Fruit fly (Drosophila melanogaster) whole organism, adult: ENCODE measurements around the gene pod1.

Experiments used
- CG11617 ChIP-seq: fragments of 200-800 bp; sonication (Bioruptor generic); optimal IDR thresholded peaks from 2 replicates; lab custom pipeline; 2017; ENCODE audit warnings: mild to moderate bottlenecking, missing biosample characterization, missing genetic modification reagents, missing genetic modification characterization
- CG12768 ChIP-seq: fragments of 200-800 bp; sonication (Bioruptor generic); optimal IDR thresholded peaks from 2 replicates; lab custom pipeline; 2017; ENCODE audit warnings: missing biosample characterization, missing genetic modification characterization, mild to moderate bottlenecking, moderate library complexity, missing genetic modification reagents
- CG14711 ChIP-seq: fragments of 200-800 bp; sonication (Bioruptor generic); optimal IDR thresholded peaks from 2 replicates; lab custom pipeline; 2018; ENCODE audit warnings: missing biosample characterization, mild to moderate bottlenecking, missing genetic modification characterization, moderate library complexity
- CG1620 ChIP-seq: fragments of 200-800 bp; sonication (Bioruptor generic); optimal IDR thresholded peaks from 2 replicates; lab custom pipeline; 2016; ENCODE audit warnings: missing biosample characterization, missing genetic modification characterization
- CG33017 ChIP-seq: fragments of 200-800 bp; sonication (Bioruptor generic); optimal IDR thresholded peaks from 2 replicates; lab custom pipeline; 2018; ENCODE audit warnings: missing biosample characterization, mild to moderate bottlenecking, missing genetic modification characterization, moderate library complexity
- CG5204 ChIP-seq: fragments of 200-800 bp; sonication (Bioruptor generic); optimal IDR thresholded peaks from 2 replicates; lab custom pipeline; 2016; ENCODE audit warnings: missing biosample characterization, missing genetic modification characterization
- CG7045 ChIP-seq: fragments of 200-800 bp; sonication (Bioruptor generic); optimal IDR thresholded peaks from 2 replicates; lab custom pipeline; 2017; ENCODE audit warnings: missing biosample characterization, mild to moderate bottlenecking, missing genetic modification characterization
- CG7101 ChIP-seq: fragments of 200-800 bp; sonication (Bioruptor generic); optimal IDR thresholded peaks from 2 replicates; lab custom pipeline; 2018; ENCODE audit warnings: missing biosample characterization, mild to moderate bottlenecking, missing genetic modification characterization, moderate library complexity
- Clk ChIP-seq: fragments of 200-800 bp; sonication (Bioruptor generic); optimal IDR thresholded peaks from 2 replicates; lab custom pipeline; 2017; ENCODE audit warnings: missing biosample characterization, missing genetic modification characterization
- Crg-1 ChIP-seq: fragments of 200-800 bp; sonication (Bioruptor generic); optimal IDR thresholded peaks from 2 replicates; lab custom pipeline; 2016; ENCODE audit warnings: missing biosample characterization, missing genetic modification characterization
- Hr96 ChIP-seq: fragments of 200-800 bp; sonication (Bioruptor generic); optimal IDR thresholded peaks from 2 replicates; lab custom pipeline; 2016; ENCODE audit warnings: missing biosample characterization, missing genetic modification characterization
- Mnt ChIP-seq: fragments of 200-800 bp; sonication (Bioruptor generic); optimal IDR thresholded peaks from 2 replicates; lab custom pipeline; 2016; ENCODE audit warnings: missing biosample characterization, mild to moderate bottlenecking, missing genetic modification characterization
- bab1 ChIP-seq: fragments of 200-800 bp; sonication (Bioruptor generic); optimal IDR thresholded peaks from 3 replicates; lab custom pipeline; 2019; ENCODE audit warnings: missing biosample characterization, mild to moderate bottlenecking, missing genetic modification characterization, moderate library complexity
- cic ChIP-seq: fragments of 200-800 bp; sonication (Bioruptor generic); optimal IDR thresholded peaks from 2 replicates; lab custom pipeline; 2017; ENCODE audit warnings: missing biosample characterization, mild to moderate bottlenecking, missing genetic modification characterization, moderate library complexity
- cnc ChIP-seq, 2 experiments: fragments of >200 bp; optimal IDR thresholded peaks; 2 replicates each; lab custom pipeline; 2017
- kay ChIP-seq: fragments of 200-800 bp; sonication (Bioruptor generic); peaks from one replicate; lab custom pipeline; 2016; ENCODE audit warnings: missing biosample characterization, missing genetic modification characterization, borderline replicate concordance
- ovo ChIP-seq: fragments of 200-800 bp; sonication (Bioruptor generic); optimal IDR thresholded peaks from 2 replicates; lab custom pipeline; 2016; ENCODE audit warnings: missing biosample characterization, missing genetic modification characterization
- pad ChIP-seq: fragments of 200-800 bp; sonication (Bioruptor generic); optimal IDR thresholded peaks from 3 replicates; lab custom pipeline; 2017; ENCODE audit warnings: missing biosample characterization, missing genetic modification characterization, mild to moderate bottlenecking, moderate library complexity, missing genetic modification reagents
- tj ChIP-seq: fragments of 200-800 bp; sonication (Bioruptor generic); optimal IDR thresholded peaks from 3 replicates; lab custom pipeline; 2017; ENCODE audit warnings: missing biosample characterization, mild to moderate bottlenecking, missing genetic modification characterization, moderate library complexity
- toe ChIP-seq: fragments of 200-800 bp; sonication (Bioruptor generic); optimal IDR thresholded peaks from 2 replicates; lab custom pipeline; 2016; ENCODE audit warnings: missing biosample characterization, missing genetic modification characterization

Gene pod1

DNA sequence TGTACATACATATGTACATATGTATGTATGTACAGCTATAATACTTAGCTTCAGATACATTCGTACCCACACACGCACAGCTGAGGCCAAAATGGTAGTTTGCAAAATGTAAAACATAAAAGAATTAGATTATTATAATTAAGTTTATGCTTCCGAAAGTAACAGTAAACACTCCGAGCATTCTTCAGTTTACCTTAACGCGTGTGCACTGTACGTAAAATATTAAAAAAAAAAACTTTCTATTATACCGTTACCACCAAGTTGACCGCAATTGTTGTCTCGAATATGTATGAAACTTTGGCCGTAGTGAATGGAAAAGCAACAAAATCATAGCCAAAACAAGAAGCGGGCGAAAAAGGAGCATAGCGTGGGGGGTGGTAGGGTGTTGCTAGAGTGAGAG lies 51.1 kb downstream of the pod1 start:
- peak; percentile 35 for TF ChIP-seq CG7101 (tag; lab: Kevin White, UChicago)
- no peak for TF ChIP-seq cic (GFP tag; lab: Kevin White, UChicago)
- no peak for TF ChIP-seq cnc (optimal IDR thresholded peaks at IDR 0.05; lab: Kevin White, UChicago)
- no peak for TF ChIP-seq CG1620
- no peak for TF ChIP-seq CG5204 (GFP tag; lab: Kevin White, UChicago)
- no peak for TF ChIP-seq Crg-1
- TF ChIP-seq Mnt: no peak
- TF ChIP-seq CG7045: peak; percentile 8
- peak; percentile 35 for TF ChIP-seq CG14711 (tag; lab: Kevin White, UChicago)
- TF ChIP-seq Clk (GFP tag; lab: Kevin White, UChicago): no peak
- TF ChIP-seq pad (GFP tag; lab: Kevin White, UChicago): no peak
- no peak for TF ChIP-seq CG11617 (GFP tag; lab: Kevin White, UChicago)
- no peak for TF ChIP-seq Hr96 (GFP tag; lab: Kevin White, UChicago)
- no peak for TF ChIP-seq tj (GFP tag; lab: Kevin White, UChicago)
- no peak for TF ChIP-seq CG12768 (GFP tag; lab: Kevin White, UChicago)
- no peak for TF ChIP-seq ovo (GFP tag; lab: Kevin White, UChicago)
- TF ChIP-seq CG33017: peak; percentile 34
- no peak for TF ChIP-seq kay (GFP tag; lab: Kevin White, UChicago)
- no peak for TF ChIP-seq toe
- TF ChIP-seq bab1 (GFP tag; lab: Kevin White, UChicago): peak; percentile 19

DNA sequence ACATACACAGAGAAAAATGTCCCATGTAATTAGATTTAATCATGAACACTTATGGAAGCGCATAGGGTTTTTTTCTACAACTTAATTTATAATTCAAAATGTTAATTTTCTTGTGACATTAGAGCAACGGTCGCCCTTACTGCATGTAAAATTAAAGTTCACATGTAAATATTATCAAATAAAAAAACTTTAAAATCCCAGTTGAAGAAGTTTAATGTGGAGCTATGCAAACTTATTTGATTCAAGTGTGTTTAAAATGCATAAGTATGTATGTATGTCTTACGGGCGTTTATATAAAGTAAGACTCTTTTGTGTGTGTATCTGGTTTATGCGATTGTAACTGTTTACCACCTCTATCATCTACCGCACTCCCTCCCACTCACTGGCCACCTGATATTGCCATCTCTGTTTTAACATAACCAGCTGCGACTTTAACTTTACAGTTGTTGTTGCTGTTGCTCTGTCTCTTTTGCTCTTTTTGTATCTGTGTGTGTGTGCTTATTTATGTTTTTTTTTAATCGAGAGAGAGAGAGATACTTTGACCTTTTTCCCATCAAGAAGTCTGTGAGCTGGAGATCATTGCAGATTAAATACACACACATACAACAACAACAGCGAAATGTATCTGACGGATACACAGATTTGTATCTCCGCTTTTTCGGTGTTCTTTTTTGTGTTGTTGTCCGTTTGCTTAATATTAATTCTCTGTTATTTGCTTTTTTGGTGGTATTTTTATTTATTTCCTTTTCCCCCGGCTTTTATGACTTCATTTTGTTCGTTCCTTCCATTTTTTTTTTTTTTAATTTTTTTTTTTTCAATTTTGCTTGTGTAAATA lies 52.1 kb downstream of the pod1 start:
- peak; percentile 32 for TF ChIP-seq tj (GFP tag; lab: Kevin White, UChicago)
- TF ChIP-seq Clk (GFP tag; lab: Kevin White, UChicago): no peak
- peak; percentile 16 for TF ChIP-seq Mnt
- no peak for TF ChIP-seq CG1620
- peak; percentile 90 for TF ChIP-seq bab1 (GFP tag; lab: Kevin White, UChicago)
- no peak for TF ChIP-seq cic (GFP tag; lab: Kevin White, UChicago)
- peak; percentile 37 for TF ChIP-seq CG5204 (GFP tag; lab: Kevin White, UChicago)
- peak; percentile 13 for TF ChIP-seq CG11617 (GFP tag; lab: Kevin White, UChicago)
- TF ChIP-seq CG7101 (tag; lab: Kevin White, UChicago): peak; percentile 48

DNA sequence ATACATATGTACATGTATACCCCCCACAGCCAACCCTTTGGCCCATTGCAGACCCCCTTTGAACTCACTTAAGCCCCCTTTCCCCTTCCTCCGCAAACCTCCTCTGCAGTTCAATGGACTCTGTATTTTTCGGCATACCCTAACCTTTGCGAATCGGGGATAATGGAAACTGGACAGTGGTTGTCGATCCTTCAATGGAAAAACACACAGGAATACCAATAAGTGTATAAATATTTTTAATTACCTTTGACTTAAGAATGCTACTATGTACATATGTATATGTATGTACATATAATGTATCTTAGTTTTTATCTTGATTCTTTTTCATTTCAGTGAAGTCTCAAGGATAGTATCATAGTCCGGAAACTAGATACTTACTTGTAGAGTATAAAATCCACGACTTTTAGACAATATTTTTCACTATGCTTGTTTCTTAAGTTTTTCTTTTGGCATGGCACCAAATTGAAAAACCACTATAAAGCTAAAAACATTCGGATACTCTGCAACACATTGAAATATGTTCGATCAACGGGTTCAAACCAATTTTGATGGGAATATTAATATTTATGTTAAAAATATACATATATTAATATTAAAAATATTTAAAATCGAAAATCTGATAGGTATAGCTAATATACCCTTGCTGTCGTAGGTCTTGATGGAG lies 53.0 kb downstream of the pod1 start:
- TF ChIP-seq CG14711 (tag; lab: Kevin White, UChicago) (peak; percentile 52), cnc (optimal IDR thresholded peaks at IDR 0.05; lab: Kevin White, UChicago) (no peak), CG7045 (no peak), CG7101 (tag; lab: Kevin White, UChicago) (peak; percentile 16), bab1 (GFP tag; lab: Kevin White, UChicago) (peak; percentile 72), Crg-1 (no peak), pad (GFP tag; lab: Kevin White, UChicago) (no peak), CG5204 (GFP tag; lab: Kevin White, UChicago) (no peak), cic (GFP tag; lab: Kevin White, UChicago) (no peak), Mnt (no peak), CG11617 (GFP tag; lab: Kevin White, UChicago) (no peak), CG33017 (peak; percentile 10), Clk (GFP tag; lab: Kevin White, UChicago) (no peak), CG12768 (GFP tag; lab: Kevin White, UChicago) (no peak), CG1620 (no peak), kay (GFP tag; lab: Kevin White, UChicago) (no peak), tj (GFP tag; lab: Kevin White, UChicago) (no peak), Hr96 (GFP tag; lab: Kevin White, UChicago) (no peak), ovo (GFP tag; lab: Kevin White, UChicago) (no peak), toe (no peak)

DNA sequence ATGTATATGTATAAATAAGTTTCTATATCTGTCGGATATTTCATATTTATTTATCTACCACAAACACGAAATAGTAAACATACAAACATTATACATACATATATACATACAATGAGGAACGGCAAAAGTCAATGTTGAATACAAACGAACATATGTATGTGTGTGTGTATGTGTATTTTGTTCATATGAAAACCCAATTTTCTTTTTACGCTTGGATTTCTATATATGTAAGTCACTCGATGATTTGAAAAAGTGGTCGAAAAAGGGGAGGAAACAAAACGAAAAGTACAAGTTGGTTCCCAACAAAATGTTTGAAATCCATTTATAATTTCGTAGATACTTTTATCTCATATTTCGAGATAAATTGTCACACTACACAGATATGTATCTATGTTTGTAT lies 53.8 kb downstream of the pod1 start:
- TF ChIP-seq CG7045 (no peak), kay (GFP tag; lab: Kevin White, UChicago) (peak; percentile 73)

DNA sequence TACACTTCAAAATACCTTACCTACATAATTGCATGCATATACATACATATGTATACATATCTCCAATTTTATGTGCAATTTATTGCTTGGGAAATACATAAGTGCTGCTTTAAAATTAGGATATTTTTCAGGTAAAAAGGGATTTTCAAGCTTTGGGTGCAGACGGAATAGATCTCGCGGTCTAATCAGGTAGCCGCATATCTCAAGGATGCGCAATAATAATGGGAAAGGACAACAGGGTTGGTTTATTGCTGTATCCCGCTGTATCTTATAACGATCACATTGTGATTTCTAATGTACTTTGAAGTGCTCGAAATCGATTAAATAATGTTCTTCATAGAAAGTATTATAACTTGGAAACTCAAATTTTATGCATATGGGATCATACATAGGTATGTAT lies 54.2 kb downstream of the pod1 start:
- TF ChIP-seq Mnt: no peak
- TF ChIP-seq Clk (GFP tag; lab: Kevin White, UChicago): no peak
- TF ChIP-seq CG11617 (GFP tag; lab: Kevin White, UChicago): no peak
- no peak for TF ChIP-seq kay (GFP tag; lab: Kevin White, UChicago)
- TF ChIP-seq CG12768 (GFP tag; lab: Kevin White, UChicago): no peak
- TF ChIP-seq CG7101 (tag; lab: Kevin White, UChicago): no peak

DNA sequence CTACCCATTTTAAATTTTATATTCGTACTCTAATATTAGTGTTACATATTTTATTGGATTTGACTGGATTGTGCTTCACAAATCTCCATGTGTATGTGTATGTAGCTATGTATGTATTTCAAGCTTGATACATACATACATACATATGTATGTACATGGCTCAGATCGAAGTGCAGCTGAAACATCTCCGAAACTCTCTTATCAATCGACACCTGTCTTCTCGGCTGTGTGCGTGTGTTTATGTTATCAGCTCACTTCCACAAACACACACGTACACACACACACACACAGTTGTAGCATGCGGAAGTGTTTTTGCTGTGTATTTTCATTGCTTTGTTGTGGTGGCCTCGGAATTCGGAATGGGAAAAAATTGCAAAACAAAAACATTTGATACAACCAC lies 55.8 kb downstream of the pod1 start:
- TF ChIP-seq cic (GFP tag; lab: Kevin White, UChicago): no peak
- TF ChIP-seq pad (GFP tag; lab: Kevin White, UChicago): no peak
- TF ChIP-seq Clk (GFP tag; lab: Kevin White, UChicago): no peak
- no peak for TF ChIP-seq CG33017
- no peak for TF ChIP-seq cnc (optimal IDR thresholded peaks at IDR 0.05; lab: Kevin White, UChicago)
- no peak for TF ChIP-seq CG1620
- no peak for TF ChIP-seq CG14711 (tag; lab: Kevin White, UChicago)
- TF ChIP-seq Crg-1: no peak
- no peak for TF ChIP-seq CG7101 (tag; lab: Kevin White, UChicago)
- TF ChIP-seq toe: no peak
- no peak for TF ChIP-seq CG5204 (GFP tag; lab: Kevin White, UChicago)
- TF ChIP-seq CG12768 (GFP tag; lab: Kevin White, UChicago): no peak
- TF ChIP-seq CG11617 (GFP tag; lab: Kevin White, UChicago): no peak
- TF ChIP-seq CG7045: no peak
- no peak for TF ChIP-seq Mnt
- TF ChIP-seq ovo (GFP tag; lab: Kevin White, UChicago): no peak
- no peak for TF ChIP-seq bab1 (GFP tag; lab: Kevin White, UChicago)
- no peak for TF ChIP-seq tj (GFP tag; lab: Kevin White, UChicago)
